Worm (Caenorhabditis elegans): ENCODE data around the gene F37B12.1.
A peak's percentile ranks its signal among the peaks of the same experiment; 100 is the strongest.

F37B12.1 gene

DNA sequence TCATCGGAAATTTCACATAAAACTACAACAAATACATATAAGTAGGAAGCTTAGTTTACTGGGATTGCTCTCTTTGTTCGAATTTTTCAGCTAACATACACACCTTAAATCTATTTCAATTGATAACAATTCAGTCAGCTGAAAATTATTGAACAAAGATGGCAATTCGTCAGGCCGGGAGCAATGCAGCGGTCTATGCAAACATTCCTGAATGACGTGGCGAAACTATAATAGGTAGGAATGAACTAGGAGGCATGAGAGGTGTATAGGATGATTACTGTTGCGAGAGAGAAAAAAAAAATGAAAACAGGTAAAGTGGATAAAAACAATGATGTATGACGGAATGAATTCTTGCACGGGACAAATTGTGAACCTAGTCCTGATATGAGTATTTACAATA, 13.0 kb upstream of the F37B12.1 start:
- TF ChIP-seq hlh-4 (tag; optimal IDR thresholded peaks at IDR 0.05): no peak
- no peak for TF ChIP-seq elt-2 (tag; optimal IDR thresholded peaks at IDR 0.05)
- TF ChIP-seq nhr-19 (GFP tag; conservative IDR thresholded peaks at IDR 0.05): no peak
- TF ChIP-seq C16A3.4 (tag; optimal IDR thresholded peaks at IDR 0.05): no peak
- no peak for TF ChIP-seq C34B4.2 (tag; optimal IDR thresholded peaks at IDR 0.05)
- no peak for TF ChIP-seq nhr-71 (tag; optimal IDR thresholded peaks at IDR 0.05)
- TF ChIP-seq fkh-4 (tag; optimal IDR thresholded peaks at IDR 0.05; ENCODE audit: borderline replicate concordance): no peak
- TF ChIP-seq skn-1 (tag; optimal IDR thresholded peaks at IDR 0.05): no peak
- no peak for TF ChIP-seq ceh-63 (GFP tag; optimal IDR thresholded peaks at IDR 0.05)
- no peak for TF ChIP-seq zag-1 (tag; optimal IDR thresholded peaks at IDR 0.05)
- TF ChIP-seq nhr-237 (tag; optimal IDR thresholded peaks at IDR 0.05): no peak
- no peak for TF ChIP-seq nhr-90 (tag; optimal IDR thresholded peaks at IDR 0.05; ENCODE audit: poor library complexity)
- TF ChIP-seq mep-1 (tag; optimal IDR thresholded peaks at IDR 0.05): no peak
- no peak for TF ChIP-seq snpc-4 (tag; optimal IDR thresholded peaks at IDR 0.05)
- TF ChIP-seq ztf-11 (tag; optimal IDR thresholded peaks at IDR 0.05): no peak

DNA sequence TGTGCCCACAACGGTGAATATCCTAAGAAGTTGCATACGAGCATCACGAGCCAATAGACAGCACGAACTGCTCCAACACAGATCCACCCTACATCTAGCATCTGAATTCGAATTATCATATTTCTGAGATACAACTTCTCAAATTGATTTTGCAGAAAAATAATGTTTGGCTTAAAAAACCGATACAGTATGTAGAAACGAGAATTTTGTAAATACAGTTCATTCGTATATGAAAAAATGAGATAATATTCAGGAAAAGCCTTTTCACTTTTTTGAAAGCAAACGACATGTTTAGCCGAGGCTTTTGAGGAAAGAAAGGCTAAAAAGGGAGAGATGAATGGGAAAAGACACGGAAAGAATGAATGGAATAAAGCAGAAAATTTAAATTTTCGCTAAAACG, 12.2 kb upstream of the F37B12.1 start, which contains the start of gene F37B12.3:
TSS of gene F37B12.3 (minus strand) at position 101 of the 400 bp plus-strand sequence.
- TF ChIP-seq lin-39 (tag; optimal IDR thresholded peaks at IDR 0.05) (no peak), mdl-1 (tag; optimal IDR thresholded peaks at IDR 0.05) (no peak), isw-1 (GFP tag; IDR thresholded peaks at IDR 0.05) (no peak), lin-35 (GFP tag; optimal IDR thresholded peaks at IDR 0.05) (no peak), fkh-10 (GFP tag; optimal IDR thresholded peaks at IDR 0.05) (no peak), dsc-1 (tag; optimal IDR thresholded peaks at IDR 0.05) (no peak), blmp-1 (tag; optimal IDR thresholded peaks at IDR 0.05) (no peak), nhr-85 (tag) (no peak), F16B12.6 (tag; optimal IDR thresholded peaks at IDR 0.05) (no peak)

DNA sequence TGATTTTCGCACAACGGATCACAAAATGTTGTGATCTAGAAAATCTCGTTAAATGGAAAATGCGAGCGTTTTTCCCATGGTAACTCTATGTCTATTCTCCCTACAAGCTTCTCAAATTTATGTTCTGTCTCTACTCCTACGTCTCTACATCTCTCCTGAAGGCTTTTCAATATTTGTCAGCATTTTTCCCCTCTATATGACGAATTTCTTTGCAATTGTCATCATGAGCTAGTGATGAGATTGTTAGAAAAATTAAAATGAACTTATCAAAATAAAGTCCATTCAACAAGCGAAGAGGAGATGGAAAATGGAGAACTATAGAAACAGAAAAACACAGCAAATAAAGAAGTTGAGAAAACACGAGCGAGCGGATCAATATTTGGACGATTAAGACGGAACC, 9.7 kb upstream of the F37B12.1 start:
- no peak for TF ChIP-seq nhr-85 (tag)
- TF ChIP-seq skn-1 (tag; optimal IDR thresholded peaks at IDR 0.05): peak; percentile 91

DNA sequence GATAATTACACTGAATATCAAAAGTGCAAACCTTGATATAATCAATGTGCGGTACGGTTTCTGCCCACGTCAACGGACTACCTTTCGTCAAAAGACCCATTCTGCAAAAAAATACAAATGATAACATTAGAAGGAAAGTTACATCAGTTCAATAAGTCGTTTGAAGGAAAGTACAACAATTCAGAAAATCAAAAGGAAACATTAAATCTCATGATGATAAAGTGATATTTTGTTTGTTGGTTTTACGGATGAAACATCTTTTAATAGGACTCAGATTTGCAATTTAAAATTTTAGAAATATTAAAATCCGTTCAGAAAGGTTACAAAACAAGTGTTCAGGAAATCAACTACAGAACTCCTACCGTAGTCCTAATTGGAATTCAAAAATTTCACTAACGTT, 9.1 kb upstream of the F37B12.1 start, which contains the start of gene gcs-1:
TSS of gene gcs-1 (minus strand) at position 101 of the 400 bp plus-strand sequence.
- TF ChIP-seq nhr-77 (tag; optimal IDR thresholded peaks at IDR 0.05): no peak
- no peak for TF ChIP-seq efl-1 (optimal IDR thresholded peaks at IDR 0.05)
- TF ChIP-seq efl-1 (GFP tag; optimal IDR thresholded peaks at IDR 0.05 in 1 of 2): peak in 1 of 2 experiments; percentile 25

DNA sequence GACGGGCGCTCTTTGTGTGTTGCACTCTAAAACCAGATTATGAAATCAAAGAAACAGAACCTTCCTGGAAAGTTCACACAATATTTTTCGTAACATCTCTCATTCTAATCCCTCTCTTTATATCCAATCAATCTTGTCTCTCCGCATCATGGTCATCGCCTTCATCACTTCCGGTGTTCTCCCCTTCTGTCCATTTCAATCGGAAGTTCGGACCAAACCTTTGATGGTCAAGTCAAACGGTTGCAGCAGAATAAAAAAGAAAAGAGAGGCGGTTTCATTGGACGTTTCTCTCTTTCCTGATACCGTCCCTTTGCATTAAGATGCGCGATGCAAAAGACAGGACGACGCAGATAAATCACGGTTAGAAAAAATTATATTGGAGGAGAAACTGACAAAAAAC, 4.0 kb upstream of the F37B12.1 start:
- TF ChIP-seq lin-14 (GFP tag; optimal IDR thresholded peaks at IDR 0.05): peak; percentile 37
- no peak for TF ChIP-seq C34B4.2 (tag; optimal IDR thresholded peaks at IDR 0.05)
- no peak for TF ChIP-seq sox-4 (tag; optimal IDR thresholded peaks at IDR 0.05)
- no peak for TF ChIP-seq jun-1 (tag; optimal IDR thresholded peaks at IDR 0.05)
- no peak for TF ChIP-seq lin-35 (GFP tag; optimal IDR thresholded peaks at IDR 0.05)
- TF ChIP-seq fkh-4 (tag; optimal IDR thresholded peaks at IDR 0.05; ENCODE audit: borderline replicate concordance): no peak
- peak in 1 of 6 experiments; percentile 12 for TF ChIP-seq elt-3 (tag; optimal IDR thresholded peaks at IDR 0.05)
- no peak for TF ChIP-seq ceh-82 (tag; optimal IDR thresholded peaks at IDR 0.05)
- TF ChIP-seq nhr-19 (GFP tag; conservative IDR thresholded peaks at IDR 0.05): no peak
- no peak for TF ChIP-seq zip-4 (GFP tag; optimal IDR thresholded peaks at IDR 0.05)
- TF ChIP-seq blmp-1 (tag; optimal IDR thresholded peaks at IDR 0.05): peak; percentile 86
- peak; percentile 2 for TF ChIP-seq mep-1 (tag; optimal IDR thresholded peaks at IDR 0.05)
- peak; percentile 52 for TF ChIP-seq nhr-85 (tag)
- TF ChIP-seq nhr-76 (tag; optimal IDR thresholded peaks at IDR 0.05): no peak
